Worm (Caenorhabditis elegans): Measurements from ENCODE around the gene T19H12.12.

DNA sequence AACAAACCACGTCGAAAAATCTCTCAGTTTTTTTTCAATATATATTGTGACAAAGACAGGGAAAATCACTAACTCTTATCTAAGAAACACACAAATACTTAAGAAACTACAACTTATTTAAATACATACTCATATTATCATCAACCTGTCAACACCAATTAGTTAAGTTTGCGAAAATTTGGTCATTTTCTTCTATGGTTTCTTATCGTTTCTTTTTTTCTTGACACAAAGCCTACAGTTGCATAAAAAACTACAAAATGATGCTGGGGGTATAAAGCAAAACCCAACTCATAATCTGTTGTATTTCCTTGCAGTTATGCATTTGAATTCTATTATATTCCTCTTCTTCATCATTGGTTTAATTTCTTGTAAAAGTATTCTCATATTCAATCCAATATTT lies 16.5 kb downstream of the T19H12.12 start, which contains the start of gene ugt-67:
- TF ChIP-seq mab-5 (tag; optimal IDR thresholded peaks at IDR 0.05) (no peak), unc-120 (tag; optimal IDR thresholded peaks at IDR 0.05; ENCODE audit: poor library complexity, severe bottlenecking) (no peak), unc-62 (GFP tag; optimal IDR thresholded peaks at IDR 0.05) (no peak), pha-4 (tag; optimal IDR thresholded peaks at IDR 0.05) (no peak), bed-3 (GFP tag; optimal IDR thresholded peaks at IDR 0.05) (no peak)

All from whole organism, mixed stage, embryonic.